Comparison of ENCODE assay signal across 6 worm cellular contexts in genomic region chrII:6177975-6178742, ce11.
TF ChIP-seq lines count a peak whose summit lies in the region.

No protein-coding gene starts in this region.

TF ChIP-seq in whole organism, L1 larva, 84 proteins besides CTCF, POLR2A, EP300 and RAD21 (continues in another document):
- no peak for TF ChIP-seq dpl-1 (GFP tag; optimal IDR thresholded peaks at IDR 0.05; lab: Kevin White, UChicago)
- no peak for TF ChIP-seq zip-4 (GFP tag; optimal IDR thresholded peaks at IDR 0.05; lab: Kevin White, UChicago)
- peak; percentile 71 for TF ChIP-seq tlp-1 (tag; optimal IDR thresholded peaks at IDR 0.05; lab: Kevin White, UChicago)
- TF ChIP-seq isw-1 (GFP tag; IDR thresholded peaks at IDR 0.05; lab: Robert Waterston, UW) = no peak
- peak in 2 of 6 experiments; percentile 24 to 55 for TF ChIP-seq elt-3 (tag; optimal IDR thresholded peaks at IDR 0.05; lab: Kevin White, UChicago)
- no peak for TF ChIP-seq C16A3.4 (tag; optimal IDR thresholded peaks at IDR 0.05; lab: Kevin White, UChicago)
- no peak for TF ChIP-seq lin-15B (tag; optimal IDR thresholded peaks at IDR 0.05; lab: Kevin White, UChicago)
- TF ChIP-seq blmp-1 (tag; optimal IDR thresholded peaks at IDR 0.05; lab: Kevin White, UChicago) = peak; percentile 56
- TF ChIP-seq unc-62 (GFP tag; optimal IDR thresholded peaks at IDR 0.05; lab: Kevin White, UChicago) = no peak
- TF ChIP-seq efl-1 (optimal IDR thresholded peaks at IDR 0.05; lab: Kevin White, UChicago) = no peak
- no peak for TF ChIP-seq efl-1 (GFP tag; optimal IDR thresholded peaks at IDR 0.05 in 1 of 2; lab: Kevin White, UChicago)
- no peak for TF ChIP-seq ceh-82 (tag; optimal IDR thresholded peaks at IDR 0.05; lab: Kevin White, UChicago)
- TF ChIP-seq pax-3 (tag; optimal IDR thresholded peaks at IDR 0.05; lab: Kevin White, UChicago) = no peak
- no peak for TF ChIP-seq efl-3 (GFP tag; optimal IDR thresholded peaks at IDR 0.05; lab: Kevin White, UChicago)
- no peak for TF ChIP-seq lir-3 (tag; optimal IDR thresholded peaks at IDR 0.05; lab: Kevin White, UChicago; ENCODE audit: poor library complexity)
- TF ChIP-seq ceh-63 (GFP tag; optimal IDR thresholded peaks at IDR 0.05; lab: Kevin White, UChicago) = no peak

TF ChIP-seq in whole organism, L2 larva, 48 proteins besides CTCF, POLR2A, EP300 and RAD21:
- no peak for TF ChIP-seq dmd-4 (tag; optimal IDR thresholded peaks at IDR 0.05; lab: Kevin White, UChicago)
- TF ChIP-seq R02D3.7 (tag; optimal IDR thresholded peaks at IDR 0.05; lab: Kevin White, UChicago) = no peak
- no peak for TF ChIP-seq peb-1 (tag; optimal IDR thresholded peaks at IDR 0.05; lab: Kevin White, UChicago)
- peak; percentile 82 for TF ChIP-seq fos-1 (tag; optimal IDR thresholded peaks at IDR 0.05; lab: Kevin White, UChicago)
- TF ChIP-seq sma-9 (GFP tag; optimal IDR thresholded peaks at IDR 0.05; lab: Kevin White, UChicago) = peak; percentile 31
- no peak for TF ChIP-seq sma-9 (tag; optimal IDR thresholded peaks at IDR 0.05; lab: Kevin White, UChicago)
- peak; percentile 45 for TF ChIP-seq nhr-25 (tag; optimal IDR thresholded peaks at IDR 0.05; lab: Kevin White, UChicago)
- no peak for TF ChIP-seq nhr-6 (tag; optimal IDR thresholded peaks at IDR 0.05; lab: Kevin White, UChicago)
- TF ChIP-seq blmp-1 (tag; optimal IDR thresholded peaks at IDR 0.05; lab: Kevin White, UChicago; ENCODE audit: insufficient read depth) = peak; percentile 62
- no peak for TF ChIP-seq C34F6.9 (tag; optimal IDR thresholded peaks at IDR 0.05; lab: Kevin White, UChicago)
- no peak for TF ChIP-seq mab-5 (tag; optimal IDR thresholded peaks at IDR 0.05; lab: Kevin White, UChicago)

TF ChIP-seq in whole organism, L3 larva, 47 proteins besides CTCF, POLR2A, EP300 and RAD21 (continues in another document):
- TF ChIP-seq egl-27 (tag; optimal IDR thresholded peaks at IDR 0.05; lab: Kevin White, UChicago) (no peak), ceh-28 (tag; optimal IDR thresholded peaks at IDR 0.05; lab: Kevin White, UChicago) (no peak), ceh-9 (tag; optimal IDR thresholded peaks at IDR 0.05; lab: Kevin White, UChicago) (no peak), ceh-82 (tag; optimal IDR thresholded peaks at IDR 0.05; lab: Kevin White, UChicago) (no peak), ztf-11 (tag; optimal IDR thresholded peaks at IDR 0.05; lab: Kevin White, UChicago) (no peak), daf-12 (tag; optimal IDR thresholded peaks at IDR 0.05; lab: Kevin White, UChicago) (no peak), nhr-11 (tag; optimal IDR thresholded peaks at IDR 0.05; lab: Kevin White, UChicago) (no peak), nhr-25 (tag; optimal IDR thresholded peaks at IDR 0.05; lab: Kevin White, UChicago) (peak; percentile 20), ztf-4 (tag; optimal IDR thresholded peaks at IDR 0.05; lab: Kevin White, UChicago) (no peak), mml-1 (tag; optimal IDR thresholded peaks at IDR 0.05; lab: Kevin White, UChicago) (no peak), tbx-2 (tag; optimal IDR thresholded peaks at IDR 0.05; lab: Kevin White, UChicago) (no peak), fos-1 (tag; optimal IDR thresholded peaks at IDR 0.05; lab: Kevin White, UChicago) (no peak), ama-1 (optimal IDR thresholded peaks at IDR 0.05; lab: Kevin White, UChicago) (no peak), nhr-28 (tag; optimal IDR thresholded peaks at IDR 0.05; lab: Kevin White, UChicago) (no peak), elt-2 (tag; optimal IDR thresholded peaks at IDR 0.05; lab: Kevin White, UChicago) (peak; percentile 90), unc-39 (tag; optimal IDR thresholded peaks at IDR 0.05; lab: Kevin White, UChicago) (no peak), nhr-67 (tag; optimal IDR thresholded peaks at IDR 0.05; lab: Kevin White, UChicago) (no peak), sea-2 (GFP tag; optimal IDR thresholded peaks at IDR 0.05; lab: Kevin White, UChicago) (no peak), pqm-1 (tag; optimal IDR thresholded peaks at IDR 0.05; lab: Kevin White, UChicago) (peak; percentile 71)

TF ChIP-seq in whole organism, L4 larva, 104 proteins besides CTCF, POLR2A, EP300 and RAD21 (continues in another document):
- TF ChIP-seq aha-1 (tag; lab: Kevin White, UChicago) (no peak), R02D3.7 (tag; optimal IDR thresholded peaks at IDR 0.05; lab: Kevin White, UChicago) (no peak), pqm-1 (tag; optimal IDR thresholded peaks at IDR 0.05; lab: Kevin White, UChicago) (peak; percentile 82), Y105C5A.15 (GFP tag; IDR thresholded peaks at IDR 0.05; lab: Robert Waterston, UW) (no peak), nhr-25 (tag; optimal IDR thresholded peaks at IDR 0.05; lab: Kevin White, UChicago; ENCODE audit: borderline replicate concordance, insufficient read depth) (no peak), fos-1 (tag; optimal IDR thresholded peaks at IDR 0.05; lab: Kevin White, UChicago) (no peak), mxl-3 (GFP tag; optimal IDR thresholded peaks at IDR 0.05; lab: Kevin White, UChicago) (no peak), T20F7.1 (GFP tag; optimal IDR thresholded peaks at IDR 0.05; lab: Kevin White, UChicago) (no peak), tag-97 (GFP tag; IDR thresholded peaks at IDR 0.05; lab: Robert Waterston, UW) (no peak), saeg-2 (GFP tag; IDR thresholded peaks at IDR 0.05; lab: Robert Waterston, UW) (no peak), mes-2 (tag; optimal IDR thresholded peaks at IDR 0.05; lab: Kevin White, UChicago; ENCODE audit: poor library complexity, severe bottlenecking) (no peak), hlh-11 (tag; optimal IDR thresholded peaks at IDR 0.05; lab: Kevin White, UChicago) (peak; percentile 34), ceh-44 (GFP tag; IDR thresholded peaks at IDR 0.05; lab: Robert Waterston, UW) (no peak), nhr-11 (tag; optimal IDR thresholded peaks at IDR 0.05; lab: Kevin White, UChicago) (no peak), daf-16 (GFP tag; optimal IDR thresholded peaks at IDR 0.05; lab: Kevin White, UChicago) (no peak), daf-16 (tag; optimal IDR thresholded peaks at IDR 0.05; lab: Kevin White, UChicago) (peak; percentile 21), nhr-6 (tag; optimal IDR thresholded peaks at IDR 0.05; lab: Kevin White, UChicago) (no peak), nhr-28 (tag; optimal IDR thresholded peaks at IDR 0.05; lab: Kevin White, UChicago) (peak; percentile 45)

TF ChIP-seq in whole organism, late embryonic, 69 proteins besides CTCF, POLR2A, EP300 and RAD21:
- TF ChIP-seq unc-3 (GFP tag; conservative IDR thresholded peaks at IDR 0.05; lab: Robert Waterston, UW) (no peak), unc-3 (tag; optimal IDR thresholded peaks at IDR 0.05; lab: Kevin White, UChicago) (no peak), mec-3 (tag; optimal IDR thresholded peaks at IDR 0.05; lab: Kevin White, UChicago; ENCODE audit: borderline replicate concordance) (no peak), elt-2 (tag; optimal IDR thresholded peaks at IDR 0.05; lab: Kevin White, UChicago) (peak; percentile 6), ceh-18 (tag; optimal IDR thresholded peaks at IDR 0.05; lab: Kevin White, UChicago) (no peak), C08G9.2 (tag; optimal IDR thresholded peaks at IDR 0.05; lab: Kevin White, UChicago) (no peak)

TF ChIP-seq in whole organism, young adult, 124 proteins besides CTCF, POLR2A, EP300 and RAD21:
- TF ChIP-seq B0336.3 (GFP tag; IDR thresholded peaks at IDR 0.05; lab: Robert Waterston, UW) (no peak), nhr-80 (tag; optimal IDR thresholded peaks at IDR 0.05; lab: Kevin White, UChicago) (peak; percentile 87), lsy-27 (tag; optimal IDR thresholded peaks at IDR 0.05; lab: Kevin White, UChicago; ENCODE audit: borderline replicate concordance, insufficient read depth) (no peak), K11D2.4 (GFP tag; IDR thresholded peaks at IDR 0.05; lab: Robert Waterston, UW) (no peak), sptf-2 (GFP tag; optimal IDR thresholded peaks at IDR 0.05; lab: Kevin White, UChicago) (no peak), ceh-91 (GFP tag; IDR thresholded peaks at IDR 0.05; lab: Robert Waterston, UW) (no peak), nhr-27 (tag; optimal IDR thresholded peaks at IDR 0.05; lab: Kevin White, UChicago) (no peak), dox-1 (GFP tag; IDR thresholded peaks at IDR 0.05; lab: Robert Waterston, UW) (0 out of 2 replicates have a peak, but pooled peaks have one; percentile 11)
